Worm (Caenorhabditis elegans) whole organism, L4/young adult: ENCODE data around the gene F35E8.9.
"Not testable (repeated sequence)": the region's sequence is repeated elsewhere in the genome, so short reads cannot be mapped to it uniquely, and the experiment has no call there.

ENCODE experiments used
- W03F9.2 ChIP-seq: fragments of 150-350 bp; optimal IDR thresholded peaks from 2 replicates; lab custom pipeline; 2014; ENCODE audit warnings: missing biosample characterization, missing genetic modification characterization
- dao-5 ChIP-seq: sonication (generic microtip); optimal IDR thresholded peaks from 2 replicates; lab custom pipeline; 2016; ENCODE audit warnings: missing genotype, missing genetic modification characterization, moderate library complexity, missing compliant biosample characterization
- him-1 ChIP-seq: sonication (generic microtip); optimal IDR thresholded peaks from 2 replicates; lab custom pipeline; 2016; ENCODE audit warnings: missing genotype, missing genetic modification reagents, missing genetic modification characterization, missing compliant biosample characterization

F35E8.9 gene

ce11 chrV:15922979-15923378 is 5.6 kb upstream of the F35E8.9 start, which contains the start of gene F35E8.13:
Gene F35E8.13 (plus strand): TSS chrV:15923279.
- TF ChIP-seq W03F9.2 (tag; lab: Kevin White, UChicago) (no peak), dao-5 (no peak), him-1 (tag; lab: Kevin White, UChicago) (no peak)

ce11 chrV:15921102-15921501 is 3.7 kb upstream of the F35E8.9 start, which contains the start of gene cdr-1:
Gene cdr-1 (plus strand): TSS chrV:15921309.
- TF ChIP-seq him-1 (tag; lab: Kevin White, UChicago) (no peak), dao-5 (no peak), W03F9.2 (tag; lab: Kevin White, UChicago) (no peak)

DNA sequence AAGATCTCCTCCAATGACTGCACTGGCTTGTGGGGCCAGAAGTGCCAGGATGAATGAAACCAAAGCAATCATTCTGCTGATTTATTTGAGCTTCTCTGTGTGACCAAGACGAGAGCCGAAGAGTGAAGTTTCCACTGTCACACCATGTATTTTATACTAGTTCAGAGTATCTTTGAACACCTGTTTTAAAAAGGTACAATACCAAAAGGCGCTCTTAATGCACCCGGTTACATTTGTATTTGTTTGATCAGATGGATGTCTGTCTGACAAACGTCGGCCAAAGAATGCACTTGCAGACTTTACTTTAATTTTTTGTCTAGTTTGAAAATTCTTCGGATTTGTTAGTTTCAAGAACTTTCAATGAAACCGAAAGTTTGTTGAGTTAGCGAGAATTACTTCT is 2.9 kb upstream of the F35E8.9 start, which contains the start of gene F35E8.10:
TSS of gene F35E8.10 (minus strand) at position 101 of the 400 bp plus-strand sequence.
- no peak for TF ChIP-seq dao-5
- no peak for TF ChIP-seq W03F9.2 (tag; lab: Kevin White, UChicago)
- no peak for TF ChIP-seq him-1 (tag; lab: Kevin White, UChicago)

DNA sequence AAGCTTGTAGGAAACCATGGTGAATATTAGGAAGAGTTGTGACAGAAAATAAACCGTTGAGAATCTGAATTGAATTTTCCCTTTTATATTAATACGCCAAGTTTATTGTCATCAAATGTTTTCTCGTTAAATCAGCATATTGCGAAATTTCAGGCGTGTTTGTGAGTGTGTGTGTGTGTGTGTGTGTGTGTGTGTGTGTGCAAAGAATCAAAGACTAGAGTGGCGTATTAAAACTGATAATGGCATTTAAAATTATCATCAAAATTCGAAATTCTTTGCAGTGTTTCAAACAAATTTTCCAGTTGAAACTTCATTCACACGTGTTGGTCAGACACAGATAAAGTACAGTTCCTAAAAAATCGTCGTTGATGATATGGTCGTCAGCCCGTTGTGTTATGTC is 1.4 kb downstream of the F35E8.9 start, which contains the start of gene gst-38:
TSS of gene gst-38 (minus strand) at position 152 of the 400 bp plus-strand sequence.
- no peak for TF ChIP-seq him-1 (tag; lab: Kevin White, UChicago)
- TF ChIP-seq W03F9.2 (tag; lab: Kevin White, UChicago) = no peak

DNA sequence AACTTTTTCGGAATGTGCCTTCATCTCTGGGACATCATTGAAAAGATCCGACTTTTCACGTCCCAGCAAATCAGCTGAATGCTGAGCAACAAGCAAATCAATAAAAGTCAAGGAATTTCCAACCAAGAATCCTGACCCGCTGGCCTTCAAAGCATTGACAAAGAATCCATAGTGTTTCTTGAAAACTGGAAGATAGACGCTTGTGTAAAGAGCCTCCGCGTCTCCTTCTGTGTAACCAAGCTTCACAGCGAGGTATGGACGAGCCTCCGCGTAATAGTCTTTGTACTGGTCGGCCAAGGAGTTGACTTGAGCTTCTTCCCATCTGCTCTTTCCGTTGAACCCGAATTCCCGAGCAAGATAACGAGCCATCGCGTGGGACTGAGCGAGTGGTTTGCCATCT is 2.1 kb downstream of the F35E8.9 start:
- TF ChIP-seq W03F9.2 (tag; lab: Kevin White, UChicago) (no peak), dao-5 (no peak), him-1 (tag; lab: Kevin White, UChicago) (no peak)

DNA sequence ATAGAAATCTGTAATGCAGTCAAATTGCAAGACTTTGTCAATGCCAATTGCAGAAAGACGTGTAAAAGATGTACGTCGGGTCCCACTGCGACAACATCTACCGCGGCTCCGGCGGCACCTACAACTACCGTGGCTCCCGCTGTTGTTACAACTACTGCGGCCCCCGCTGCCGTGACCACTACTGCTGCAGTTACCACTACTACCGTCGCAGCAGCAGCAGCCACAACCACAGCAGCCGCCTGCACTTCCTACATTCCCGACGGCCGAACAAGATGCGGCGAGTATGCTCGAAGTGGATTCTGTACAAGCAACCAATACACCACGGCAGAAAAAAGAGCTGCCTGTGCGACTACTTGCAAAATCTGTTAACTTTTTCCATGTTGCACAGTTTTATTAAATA is 2.6 kb downstream of the F35E8.9 start:
- TF ChIP-seq W03F9.2 (tag; lab: Kevin White, UChicago) = no peak
- no peak for TF ChIP-seq him-1 (tag; lab: Kevin White, UChicago)
- no peak for TF ChIP-seq dao-5

ce11 chrV:15913714-15914113 is 3.6 kb downstream of the F35E8.9 start, which contains the start of gene F35E8.7:
Gene F35E8.7 (plus strand): TSS chrV:15914014.
- TF ChIP-seq him-1 (tag; lab: Kevin White, UChicago) (no peak), dao-5 (no peak), W03F9.2 (tag; lab: Kevin White, UChicago) (no peak)

ce11 chrV:15912677-15913076 is 4.7 kb downstream of the F35E8.9 start:
- TF ChIP-seq W03F9.2 (tag; lab: Kevin White, UChicago) = no peak
- TF ChIP-seq dao-5 = no peak
- no peak for TF ChIP-seq him-1 (tag; lab: Kevin White, UChicago)

ce11 chrV:15911848-15912247 is 5.5 kb downstream of the F35E8.9 start, which contains the start of gene F35E8.6:
Gene F35E8.6 (plus strand): TSS chrV:15912148.
- TF ChIP-seq dao-5 (no peak), W03F9.2 (tag; lab: Kevin White, UChicago) (no peak), him-1 (tag; lab: Kevin White, UChicago) (no peak)

ce11 chrV:15905530-15905929 is 11.8 kb downstream of the F35E8.9 start, which contains the start of the genes F35E8.1 and F35E8.2:
Gene F35E8.1 (minus strand): TSS chrV:15905630.
Gene F35E8.2 (plus strand): TSS chrV:15905661.
- not testable (repeated sequence) for TF ChIP-seq him-1 (tag; lab: Kevin White, UChicago); dao-5; W03F9.2 (tag; lab: Kevin White, UChicago)

DNA sequence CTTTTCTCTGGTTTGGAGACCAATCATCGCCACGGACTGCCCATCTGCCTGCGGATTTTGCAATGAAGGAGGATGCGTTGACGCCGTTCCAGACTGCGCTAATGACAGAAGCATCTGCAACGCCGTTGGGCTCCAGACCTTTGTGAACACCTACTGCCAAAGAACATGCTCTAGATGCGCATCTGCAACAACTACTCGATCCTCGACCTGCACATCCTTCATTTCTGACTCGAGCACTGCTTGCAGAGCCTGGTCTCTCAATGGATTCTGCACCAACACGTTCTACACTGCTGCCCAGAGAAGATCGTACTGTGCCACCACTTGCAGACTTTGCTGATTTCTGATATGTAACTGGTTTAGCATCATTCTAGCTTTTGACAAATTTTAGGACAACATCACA is 16.8 kb downstream of the F35E8.9 start:
- TF ChIP-seq W03F9.2 (tag; lab: Kevin White, UChicago) (no peak), dao-5 (no peak), him-1 (tag; lab: Kevin White, UChicago) (no peak)

DNA sequence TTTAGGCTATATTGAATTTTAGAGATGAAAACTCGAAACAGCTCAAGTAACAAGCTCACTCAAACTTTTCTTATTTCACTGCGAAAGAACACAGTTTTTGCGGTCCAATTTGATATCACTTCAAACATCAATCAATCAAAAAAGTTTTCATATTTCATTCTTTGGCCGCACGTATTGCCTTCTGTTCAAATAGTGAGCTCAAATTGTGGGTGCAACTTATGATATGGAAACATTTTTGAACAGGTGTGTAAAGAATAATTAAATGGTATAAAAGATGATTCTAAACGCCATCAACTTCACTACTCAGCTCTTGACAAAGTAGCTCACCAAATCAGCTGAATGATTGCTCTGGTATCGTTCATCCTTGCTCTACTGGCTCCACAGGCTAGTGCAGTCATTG is 17.7 kb downstream of the F35E8.9 start, which contains the start of gene T06C12.14:
TSS of gene T06C12.14 (plus strand) at position 301 of the 400 bp plus-strand sequence.
- TF ChIP-seq W03F9.2 (tag; lab: Kevin White, UChicago) (no peak), him-1 (tag; lab: Kevin White, UChicago) (no peak), dao-5 (no peak)

ce11 chrV:15897696-15898095 is 19.7 kb downstream of the F35E8.9 start, which contains the start of gene str-60:
Gene str-60 (plus strand): TSS chrV:15897996.
- TF ChIP-seq W03F9.2 (tag; lab: Kevin White, UChicago) = no peak
- no peak for TF ChIP-seq him-1 (tag; lab: Kevin White, UChicago)
- TF ChIP-seq dao-5 = no peak

ce11 chrV:15896671-15897070 is 20.7 kb downstream of the F35E8.9 start, which contains the start of gene nhr-213:
Gene nhr-213 (minus strand): TSS chrV:15896771.
- no peak for TF ChIP-seq him-1 (tag; lab: Kevin White, UChicago)
- TF ChIP-seq W03F9.2 (tag; lab: Kevin White, UChicago) = no peak
- TF ChIP-seq dao-5 = no peak

DNA sequence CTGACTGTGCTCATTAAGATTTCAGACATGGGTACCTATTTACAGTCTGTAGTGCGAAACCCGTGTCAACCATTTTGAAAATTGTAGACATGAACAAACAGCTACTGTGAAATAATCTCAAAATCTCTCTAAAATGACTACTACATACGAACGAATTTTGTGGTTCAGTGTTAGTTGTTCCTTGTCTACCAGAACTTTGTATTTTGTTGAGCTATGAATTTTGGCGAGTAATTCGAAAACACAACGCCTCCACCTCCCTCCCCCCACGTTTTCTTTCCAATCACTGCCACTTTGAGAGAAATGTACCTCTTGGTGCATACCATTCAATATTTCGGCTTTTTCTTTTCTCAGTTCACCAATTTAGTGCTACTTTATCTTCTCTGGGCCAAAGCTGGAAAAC is 24.7 kb downstream of the F35E8.9 start, which contains the start of gene T06C12.11:
TSS of gene T06C12.11 (plus strand) at position 301 of the 400 bp plus-strand sequence.
- TF ChIP-seq him-1 (tag; lab: Kevin White, UChicago) (no peak), W03F9.2 (tag; lab: Kevin White, UChicago) (no peak), dao-5 (no peak)
